Worm (Caenorhabditis elegans) whole organism, L4 larva: ENCODE measurements around the gene alg-2.

Source experiments
- T26A8.4 ChIP-seq: fragments of 200-800 bp; sonication (Bioruptor generic); IDR thresholded peaks from 2 replicates; pipeline ENCODE4 v1.3.6; 2022; ENCODE audit warnings: missing genetic modification characterization, missing compliant biosample characterization
- aly-2 ChIP-seq: sonication (generic microtip); optimal IDR thresholded peaks from 2 replicates; lab custom pipeline; 2018; ENCODE audit warnings: missing biosample characterization, missing genetic modification characterization
- ama-1 ChIP-seq: fragments of 150-350 bp; optimal IDR thresholded peaks from 2 replicates; lab custom pipeline; 2014; ENCODE audit warnings: inconsistent platforms, mixed read lengths
- attf-4 ChIP-seq: sonication (generic microtip); optimal IDR thresholded peaks from 3 replicates; lab custom pipeline; 2017; ENCODE audit warnings: missing biosample characterization, missing genetic modification characterization
- daf-16 ChIP-seq, 3 experiments: sonication (generic microtip); optimal IDR thresholded peaks; 2 replicates each; lab custom pipeline; 2016 to 2017; ENCODE audit warnings: missing genetic modification characterization in 3 of 3, missing genetic modification reagents in 3 of 3, mild to moderate bottlenecking in 2 of 3, missing compliant biosample characterization in 2 of 3, missing biosample characterization in 1 of 3, moderate library complexity in 1 of 3
- dmd-6 ChIP-seq: fragments of 200-800 bp; sonication (Bioruptor generic); IDR thresholded peaks from 2 replicates; pipeline ENCODE4 v1.3.6; 2022; ENCODE audit warnings: missing genetic modification reagents, missing genetic modification characterization, missing compliant biosample characterization
- dve-1 ChIP-seq: sonication (generic microtip); optimal IDR thresholded peaks from 2 replicates; lab custom pipeline; 2017; ENCODE audit warnings: antibody characterized with exemption, mild to moderate bottlenecking, missing genetic modification characterization, missing compliant biosample characterization; ENCODE audit not compliant: insufficient read depth
- egl-27 ChIP-seq: sonication (generic microtip); optimal IDR thresholded peaks from 3 replicates; lab custom pipeline; 2017; ENCODE audit warnings: missing biosample characterization, missing genetic modification reagents, missing genetic modification characterization
- gei-8 ChIP-seq: fragments of 200-800 bp; sonication (Bioruptor generic); optimal IDR thresholded peaks from 2 replicates; lab custom pipeline; 2018; ENCODE audit warnings: mild to moderate bottlenecking, missing genetic modification characterization, missing compliant biosample characterization
- hlh-11 ChIP-seq: fragments of 200-800 bp; sonication (Bioruptor generic); optimal IDR thresholded peaks from 2 replicates; lab custom pipeline; 2018; ENCODE audit warnings: mild to moderate bottlenecking, missing genetic modification characterization, missing compliant biosample characterization
- lin-13 ChIP-seq: fragments of 150-350 bp; optimal IDR thresholded peaks from 2 replicates; lab custom pipeline; 2014; ENCODE audit warnings: missing biosample characterization, missing genetic modification reagents, missing genetic modification characterization
- lin-29 ChIP-seq: fragments of 200-800 bp; sonication (Bioruptor generic); IDR thresholded peaks from 2 replicates; pipeline ENCODE4 v1.3.6; 2022; ENCODE audit warnings: missing genetic modification reagents, missing genetic modification characterization, missing compliant biosample characterization
- lin-38 ChIP-seq: fragments of 200-800 bp; sonication (Bioruptor generic); IDR thresholded peaks from 2 replicates; pipeline ENCODE4 v1.3.6; 2022; ENCODE audit warnings: missing genetic modification reagents, missing genetic modification characterization, missing compliant biosample characterization
- lin-39 ChIP-seq: fragments of 150-350 bp; optimal IDR thresholded peaks from 2 replicates; lab custom pipeline; 2014; ENCODE audit warnings: missing biosample characterization, missing genetic modification reagents, missing genetic modification characterization
- madf-9 ChIP-seq: fragments of 200-800 bp; sonication (Bioruptor generic); conservative IDR thresholded peaks from 2 replicates; pipeline ENCODE4 v1.3.6; 2022; ENCODE audit warnings: missing genetic modification reagents, missing genetic modification characterization, missing compliant biosample characterization
- mdt-29 ChIP-seq: fragments of 200-800 bp; sonication (Bioruptor generic); IDR thresholded peaks from 2 replicates; pipeline ENCODE4 v1.3.6; 2022; ENCODE audit warnings: missing genetic modification reagents, missing genetic modification characterization, missing compliant biosample characterization
- mxl-2 ChIP-seq: fragments of 200-800 bp; sonication (Bioruptor generic); conservative IDR thresholded peaks from 2 replicates; pipeline ENCODE4 v1.3.6; 2022; ENCODE audit warnings: missing genetic modification reagents, missing genetic modification characterization, missing compliant biosample characterization
- mxl-3 ChIP-seq: fragments of 200-800 bp; sonication (Bioruptor generic); optimal IDR thresholded peaks from 2 replicates; lab custom pipeline; 2018; ENCODE audit warnings: mild to moderate bottlenecking, missing genetic modification characterization, missing compliant biosample characterization
- nhr-10 ChIP-seq: fragments of 150-350 bp; optimal IDR thresholded peaks from 2 replicates; lab custom pipeline; 2014; ENCODE audit warnings: missing biosample characterization, missing genetic modification characterization
- nhr-237 ChIP-seq: sonication (generic microtip); optimal IDR thresholded peaks from 2 replicates; lab custom pipeline; 2017; ENCODE audit warnings: missing biosample characterization, missing genetic modification characterization
- nhr-28 ChIP-seq: fragments of 150-350 bp; optimal IDR thresholded peaks from 2 replicates; lab custom pipeline; 2014; ENCODE audit warnings: missing biosample characterization, missing genetic modification characterization
- nhr-6 ChIP-seq: fragments of 150-350 bp; optimal IDR thresholded peaks from 2 replicates; lab custom pipeline; 2014; ENCODE audit warnings: missing biosample characterization, missing genetic modification characterization
- nhr-77 ChIP-seq: fragments of 150-350 bp; optimal IDR thresholded peaks from 2 replicates; lab custom pipeline; 2014; ENCODE audit warnings: missing biosample characterization, missing genetic modification characterization
- php-3 ChIP-seq: fragments of 200-800 bp; sonication (Bioruptor generic); IDR thresholded peaks from 2 replicates; pipeline ENCODE4 v1.3.6; 2022; ENCODE audit warnings: missing genetic modification reagents, missing genetic modification characterization, missing compliant biosample characterization
- pqm-1 ChIP-seq: sonication (generic microtip); optimal IDR thresholded peaks from 2 replicates; lab custom pipeline; 2017; ENCODE audit warnings: missing biosample characterization, missing genetic modification characterization
- snpc-1.2 ChIP-seq: fragments of 200-800 bp; sonication (Bioruptor generic); IDR thresholded peaks from 2 replicates; pipeline ENCODE4 v1.3.6; 2022; ENCODE audit warnings: missing genetic modification reagents, missing genetic modification characterization, missing compliant biosample characterization
- snpc-4 ChIP-seq: fragments of 150-350 bp; optimal IDR thresholded peaks from 2 replicates; lab custom pipeline; 2014; ENCODE audit warnings: missing biosample characterization, missing genetic modification characterization
- spr-1 ChIP-seq: sonication (generic microtip); optimal IDR thresholded peaks from 2 replicates; lab custom pipeline; 2016; ENCODE audit warnings: mild to moderate bottlenecking, missing genetic modification characterization, missing compliant biosample characterization
- tra-1 ChIP-seq: fragments of 200-800 bp; sonication (Bioruptor generic); IDR thresholded peaks from 2 replicates; pipeline ENCODE4 v1.3.6; 2022; ENCODE audit warnings: missing genetic modification reagents, missing genetic modification characterization, missing compliant biosample characterization
- unc-62 ChIP-seq, 3 experiments: fragments of 150-350 bp in 1 of 3; sonication (generic microtip); optimal IDR thresholded peaks in 2 of 3; peaks in 1 of 3; 1 replicate in 1 of 3; 2 replicates in 2 of 3; lab custom pipeline; 2014 to 2017; ENCODE audit warnings: missing biosample characterization in 3 of 3, missing genetic modification characterization in 3 of 3, missing genetic modification reagents in 3 of 3, missing genotype in 1 of 3
- zag-1 ChIP-seq: fragments of 150-350 bp; optimal IDR thresholded peaks from 2 replicates; lab custom pipeline; 2014; ENCODE audit warnings: missing biosample characterization, missing genetic modification characterization
- zfp-2 ChIP-seq: sonication (generic microtip); optimal IDR thresholded peaks from 2 replicates; lab custom pipeline; 2016; ENCODE audit warnings: mild to moderate bottlenecking, missing genetic modification characterization, missing compliant biosample characterization
- zip-2 ChIP-seq: fragments of 150-350 bp; optimal IDR thresholded peaks from 2 replicates; lab custom pipeline; 2014; ENCODE audit warnings: missing biosample characterization, missing genetic modification characterization

Gene alg-2

DNA sequence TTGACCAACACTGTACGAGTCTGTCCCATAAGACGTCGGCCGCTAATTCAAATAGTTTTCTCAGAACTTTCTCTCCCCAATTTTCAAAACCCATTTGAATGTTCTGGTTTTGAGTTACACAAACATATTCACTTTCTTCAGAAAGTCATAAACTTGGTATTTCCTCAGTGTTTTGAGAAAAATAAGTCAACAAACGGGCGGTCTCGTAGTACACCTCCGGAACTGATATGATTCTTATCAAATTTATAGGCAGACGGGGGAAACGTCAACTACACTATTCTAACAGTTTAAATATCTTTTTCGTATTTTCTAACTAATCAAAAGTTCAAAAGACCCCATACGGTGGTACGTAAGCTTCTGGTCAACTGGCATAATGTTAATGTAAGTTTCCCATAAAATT lies 11.2 kb downstream of the alg-2 start (continued):
- TF ChIP-seq lin-13 (GFP tag; lab: Kevin White, UChicago), result no peak
- no peak for TF ChIP-seq snpc-4
- TF ChIP-seq gei-8 (GFP tag; lab: Kevin White, UChicago), result no peak
- TF ChIP-seq zag-1 (tag; lab: Kevin White, UChicago), result no peak
- TF ChIP-seq madf-9, result no peak
- no peak for TF ChIP-seq lin-39
- no peak for TF ChIP-seq egl-27
- no peak for TF ChIP-seq mxl-2 (GFP tag; lab: Robert Waterston, UW)
- no peak for TF ChIP-seq lin-29
- TF ChIP-seq tra-1 (GFP tag; lab: Robert Waterston, UW), result no peak
- no peak for TF ChIP-seq mdt-29 (GFP tag; lab: Robert Waterston, UW)
- no peak for TF ChIP-seq snpc-1.2 (GFP tag; lab: Robert Waterston, UW)
- TF ChIP-seq zfp-2 (tag; lab: Kevin White, UChicago), result no peak
- no peak for TF ChIP-seq nhr-6 (tag; lab: Kevin White, UChicago)
- no peak for TF ChIP-seq mxl-3 (GFP tag; lab: Kevin White, UChicago)
- no peak for TF ChIP-seq spr-1 (tag; lab: Kevin White, UChicago)
- TF ChIP-seq lin-38 (GFP tag; lab: Robert Waterston, UW), result no peak
- peak; percentile 57 for TF ChIP-seq pqm-1 (tag; lab: Kevin White, UChicago)
- TF ChIP-seq nhr-237 (tag; lab: Kevin White, UChicago), result no peak
- no peak for TF ChIP-seq php-3 (GFP tag; lab: Robert Waterston, UW)
- TF ChIP-seq attf-4 (tag; lab: Kevin White, UChicago), result no peak

DNA sequence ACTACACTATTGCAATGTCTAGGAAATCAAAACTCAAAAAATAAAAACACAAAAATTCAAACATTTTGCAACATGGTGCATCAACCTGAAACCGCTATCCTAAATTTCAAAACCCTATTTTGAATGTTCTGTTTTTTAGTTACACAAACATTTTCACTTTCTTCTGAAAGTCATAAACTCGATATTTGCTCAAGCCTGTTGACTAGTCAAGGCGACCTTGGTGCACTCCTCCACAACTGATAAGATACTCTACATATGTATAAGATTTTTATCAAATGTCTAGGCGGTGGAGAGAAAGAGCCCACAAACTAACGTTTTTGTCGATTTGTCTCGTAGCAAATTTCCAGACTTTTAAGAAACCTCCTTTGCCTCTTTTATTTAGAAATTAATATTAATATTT lies 15.0 kb downstream of the alg-2 start, which contains the start of gene T07D3.4:
T07D3.4 (plus strand) TSS at position 286 of the 400 bp plus-strand sequence.
- TF ChIP-seq dve-1 (tag; lab: Kevin White, UChicago) (peak; percentile 29), nhr-77 (tag; lab: Kevin White, UChicago) (peak; percentile 37), tra-1 (GFP tag; lab: Robert Waterston, UW) (no peak), aly-2 (no peak), daf-16 (GFP tag; optimal IDR thresholded peaks at IDR 0.05; lab: Kevin White, UChicago) (no peak), daf-16 (tag; optimal IDR thresholded peaks at IDR 0.05; lab: Kevin White, UChicago) (peak; percentile 90), ama-1 (lab: Kevin White, UChicago) (no peak), hlh-11 (tag; lab: Kevin White, UChicago) (peak; percentile 54), dmd-6 (GFP tag; lab: Robert Waterston, UW) (peak; percentile 51; the same call in 1 of the 2 replicates), pqm-1 (tag; lab: Kevin White, UChicago) (peak; percentile 67), nhr-28 (tag; lab: Kevin White, UChicago) (peak; percentile 70)

DNA sequence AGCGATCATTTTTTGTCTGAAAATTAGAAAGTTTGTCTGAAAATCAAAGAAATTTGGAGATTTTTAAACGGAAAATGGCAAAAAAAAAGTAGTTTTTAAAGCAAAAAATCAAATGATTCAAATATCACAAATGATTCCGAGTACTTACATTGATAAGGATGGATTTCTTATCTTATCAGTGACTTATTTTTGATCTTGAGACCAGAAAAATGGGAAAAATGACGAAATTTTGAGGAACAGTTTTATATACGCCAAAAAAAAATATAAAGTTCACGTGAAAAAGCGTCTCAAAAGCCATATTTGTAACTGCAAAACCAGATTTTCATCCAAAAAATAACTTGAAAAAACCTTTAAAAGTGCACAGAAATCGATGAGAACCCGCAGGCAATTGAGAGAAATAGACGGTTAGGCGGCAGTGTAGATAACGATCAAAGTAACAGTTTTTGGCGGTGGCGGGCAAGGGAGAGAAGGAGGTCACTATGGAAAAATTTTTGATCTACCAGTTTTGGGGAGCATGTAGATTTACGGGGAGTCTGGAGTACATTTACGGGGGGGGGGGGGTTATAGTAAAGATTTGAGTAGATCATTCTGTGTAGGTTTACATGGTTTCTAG lies 27.8 kb downstream of the alg-2 start, which contains the start of gene T07D3.9:
T07D3.9 (minus strand) TSS at position 194 of the 613 bp plus-strand sequence.
- TF ChIP-seq nhr-237 (tag; lab: Kevin White, UChicago), result no peak
- peak; percentile 30 for TF ChIP-seq nhr-10 (tag; lab: Kevin White, UChicago)
- no peak for TF ChIP-seq zip-2 (tag; lab: Kevin White, UChicago)
- no peak for TF ChIP-seq nhr-77 (tag; lab: Kevin White, UChicago)
- no peak for TF ChIP-seq dve-1 (tag; lab: Kevin White, UChicago)
- no peak for TF ChIP-seq T26A8.4 (GFP tag; lab: Robert Waterston, UW)
- TF ChIP-seq hlh-11 (tag; lab: Kevin White, UChicago), result peak; percentile 37
- TF ChIP-seq dmd-6 (GFP tag; lab: Robert Waterston, UW), result peak; percentile 83
- TF ChIP-seq pqm-1 (tag; lab: Kevin White, UChicago), result peak; percentile 66
- peak; percentile 58 for TF ChIP-seq nhr-28 (tag; lab: Kevin White, UChicago)

DNA sequence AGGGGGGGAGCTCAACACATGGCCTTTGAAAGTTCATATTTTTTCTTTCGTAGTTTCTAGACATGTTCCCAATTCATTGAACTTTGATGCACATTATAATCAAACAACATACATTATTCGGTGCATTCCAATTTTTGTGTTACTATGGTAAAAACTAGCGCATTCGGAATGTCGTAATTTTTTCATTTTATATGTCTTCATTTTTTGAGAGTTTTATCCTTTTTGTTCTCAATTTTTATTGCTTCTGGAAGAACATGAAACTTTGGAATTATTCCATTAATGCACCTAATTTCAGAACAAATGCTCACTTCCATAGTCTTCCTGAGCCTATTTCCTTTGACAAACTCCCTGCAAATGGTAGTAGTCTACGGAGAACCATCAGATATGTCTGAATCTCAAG lies 28.6 kb downstream of the alg-2 start, which contains the start of gene T07D3.2:
T07D3.2 (plus strand) TSS at position 301 of the 400 bp plus-strand sequence.
- TF ChIP-seq unc-62 (GFP tag; optimal IDR thresholded peaks at IDR 0.05 in 1 of 2; lab: Kevin White, UChicago) (peak in 1 of 2 experiments; percentile 21), unc-62 (tag; optimal IDR thresholded peaks at IDR 0.05; lab: Kevin White, UChicago) (no peak), madf-9 (no peak)
